Fruit fly (Drosophila melanogaster) S2 (cell line): ENCODE results near the gene Sf3a2.

Source experiments
- CG8478 ChIP-seq: fragments of >200 bp; optimal IDR thresholded peaks from 2 replicates; lab custom pipeline; 2018
- CTCF ChIP-seq, 2 experiments: fragments of >200 bp; optimal IDR thresholded peaks; 2 replicates each; lab custom pipeline; 2018

DNA sequence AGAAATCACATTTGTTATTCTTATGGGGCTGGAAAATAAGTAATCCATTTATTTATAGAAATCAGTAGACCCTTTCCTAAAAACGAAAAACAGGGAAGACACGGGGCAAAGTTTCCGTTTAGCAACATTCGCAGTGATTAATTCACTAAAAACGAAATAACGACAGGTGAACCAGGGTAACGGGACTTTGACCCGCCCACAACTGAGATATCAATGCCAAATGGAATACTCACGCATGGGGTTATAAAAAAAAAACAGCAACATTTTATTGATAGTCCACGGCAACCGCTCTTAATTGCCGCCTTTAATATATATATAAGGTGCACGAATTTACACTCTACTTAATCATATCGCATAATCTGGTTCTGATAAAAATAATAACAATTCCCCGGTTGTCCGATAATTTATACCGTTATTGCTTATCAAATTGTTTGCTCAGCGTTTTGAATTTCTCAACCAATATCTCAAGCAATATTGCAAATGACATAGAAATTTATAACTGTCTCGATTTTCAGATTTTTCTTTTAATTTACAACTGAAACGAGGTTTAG, 22.1 kb downstream of the Sf3a2 start:
- TF ChIP-seq CTCF (optimal IDR thresholded peaks at IDR 0.05; lab: Kevin White, UChicago) (no peak), CG8478 (lab: Kevin White, UChicago) (no peak)
